Worm (Caenorhabditis elegans) whole organism, dauer: ENCODE measurements around the gene R10F2.5.
"Not testable (repeated sequence)": the region's sequence is repeated elsewhere in the genome, so short reads cannot be mapped to it uniquely, and the experiment has no call there.

Source experiments
- unc-62 ChIP-seq: sonication (generic microtip); optimal IDR thresholded peaks from 2 replicates; lab custom pipeline; 2017; ENCODE audit warnings: missing biosample characterization, missing genetic modification reagents, missing genetic modification characterization

R10F2.5 gene

DNA sequence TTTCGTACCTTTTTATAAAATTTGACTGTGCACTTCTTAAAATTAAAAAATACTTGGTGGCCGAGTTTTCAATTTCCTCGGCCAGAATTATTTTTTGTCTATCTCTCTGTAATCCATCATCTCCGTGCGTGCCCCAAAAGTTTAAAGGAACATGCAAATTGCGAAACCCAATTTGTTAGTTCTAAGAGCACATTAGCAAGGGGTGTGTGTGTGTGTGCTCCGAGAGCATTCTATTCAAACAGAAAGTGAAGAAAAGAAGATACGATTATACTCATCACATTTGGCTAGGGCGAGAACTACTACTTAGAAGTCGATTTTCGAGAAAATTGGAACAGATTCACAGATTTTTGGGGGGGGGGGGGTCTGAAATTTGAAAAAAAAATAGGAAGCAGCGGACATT, 10.5 kb downstream of the R10F2.5 start:
- TF ChIP-seq unc-62 (GFP tag; lab: Kevin White, UChicago) = no peak

- no peak for TF ChIP-seq unc-62 (GFP tag; lab: Kevin White, UChicago)
Observed at ce11 chrIII:2912916-2913315, 11.6 kb downstream of the R10F2.5 start.

DNA sequence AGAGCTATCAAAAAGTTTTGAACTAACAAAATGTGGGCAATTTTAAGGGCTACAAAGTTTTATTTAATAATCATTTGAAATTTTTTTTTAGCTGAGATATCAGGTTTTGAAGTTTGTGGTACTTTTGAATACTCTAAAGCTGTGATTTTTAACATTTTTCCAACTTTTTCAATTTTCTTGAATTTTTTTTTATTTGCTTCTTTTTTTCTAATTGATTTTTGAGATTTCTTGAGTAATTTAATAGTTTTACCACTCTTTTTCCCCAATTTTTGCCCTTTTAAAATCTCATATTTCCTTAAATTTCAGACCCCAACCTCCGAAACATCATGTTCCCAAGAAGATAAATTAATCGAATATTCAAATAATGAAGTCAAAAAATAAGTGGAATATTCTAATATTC, 14.0 kb downstream of the R10F2.5 start, which contains the start of gene cdh-1:
Gene cdh-1 (plus strand): TSS at position 301 of the 400 bp plus-strand sequence.
- TF ChIP-seq unc-62 (GFP tag; lab: Kevin White, UChicago) = no peak

- TF ChIP-seq unc-62 (GFP tag; lab: Kevin White, UChicago) = no peak
Observed at ce11 chrIII:2908859-2909258, 15.7 kb downstream of the R10F2.5 start.

DNA sequence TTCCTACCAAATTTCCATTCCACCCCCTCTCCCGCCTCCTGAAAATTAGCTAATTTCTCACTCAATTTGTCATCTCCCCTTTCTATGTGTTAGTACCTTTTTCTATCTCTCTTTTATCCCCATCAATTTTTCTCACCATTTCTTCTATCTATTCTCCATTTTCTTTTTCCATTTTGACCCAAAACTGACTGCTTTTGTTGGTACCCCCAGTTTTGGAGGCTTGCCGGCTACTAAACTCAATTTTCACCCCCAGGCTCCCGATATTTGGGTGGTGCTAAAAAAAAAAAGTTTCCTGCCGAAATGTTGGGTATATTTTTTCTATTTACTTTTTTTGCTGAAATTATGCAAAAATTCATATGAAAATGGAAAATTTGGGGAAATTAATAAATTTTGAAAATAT, 16.7 kb downstream of the R10F2.5 start:
- no peak for TF ChIP-seq unc-62 (GFP tag; lab: Kevin White, UChicago)

DNA sequence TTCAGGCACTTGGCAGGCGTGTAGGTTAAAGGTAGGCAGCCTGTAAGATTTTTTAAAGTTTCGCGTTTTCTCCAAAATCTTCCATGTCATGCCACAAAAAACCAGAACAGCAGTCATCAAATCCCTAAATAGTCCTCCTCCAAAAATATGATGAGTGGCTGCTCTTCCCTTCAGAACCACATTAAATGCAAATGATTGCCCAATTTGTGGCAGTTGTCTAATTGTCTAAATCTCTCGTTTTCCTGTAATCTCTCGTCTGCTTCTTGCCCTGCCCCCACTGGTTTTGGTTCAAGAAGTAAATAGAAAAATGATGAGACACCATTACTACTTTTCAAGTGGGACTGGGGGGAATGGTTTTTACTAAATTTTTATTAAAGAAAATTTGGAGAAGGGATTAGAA, 20.4 kb downstream of the R10F2.5 start:
- no peak for TF ChIP-seq unc-62 (GFP tag; lab: Kevin White, UChicago)

DNA sequence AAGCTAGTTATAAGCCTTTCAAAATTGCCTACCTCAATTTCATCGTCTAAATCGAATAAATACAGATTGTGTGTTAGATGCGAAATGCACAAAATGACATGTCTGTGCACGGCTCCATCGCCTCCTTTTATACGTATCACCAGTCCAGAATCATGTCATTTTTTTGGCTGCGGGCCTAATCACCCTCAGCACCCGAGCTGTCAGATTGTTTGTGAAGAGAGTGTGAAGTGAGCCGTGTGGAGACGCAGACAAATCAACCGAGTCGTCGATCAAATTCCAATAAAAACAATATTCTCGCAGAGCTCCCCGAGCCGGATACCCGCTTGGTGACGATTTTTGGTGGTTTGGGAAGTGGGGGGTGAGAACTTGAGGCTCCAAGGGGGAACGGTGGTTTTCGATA, 23.4 kb downstream of the R10F2.5 start, which contains the start of gene idpa-1:
Gene idpa-1 (minus strand): TSS at position 101 of the 400 bp plus-strand sequence.
- TF ChIP-seq unc-62 (GFP tag; lab: Kevin White, UChicago) = no peak

ce11 chrIII:2899705-2900104, 24.9 kb downstream of the R10F2.5 start:
- no peak for TF ChIP-seq unc-62 (GFP tag; lab: Kevin White, UChicago)

ce11 chrIII:2891443-2891842, 33.1 kb downstream of the R10F2.5 start, which contains the start of gene F56F11.1:
TSS of gene F56F11.1 (plus strand) at chrIII:2891743.
- no peak for TF ChIP-seq unc-62 (GFP tag; lab: Kevin White, UChicago)

DNA sequence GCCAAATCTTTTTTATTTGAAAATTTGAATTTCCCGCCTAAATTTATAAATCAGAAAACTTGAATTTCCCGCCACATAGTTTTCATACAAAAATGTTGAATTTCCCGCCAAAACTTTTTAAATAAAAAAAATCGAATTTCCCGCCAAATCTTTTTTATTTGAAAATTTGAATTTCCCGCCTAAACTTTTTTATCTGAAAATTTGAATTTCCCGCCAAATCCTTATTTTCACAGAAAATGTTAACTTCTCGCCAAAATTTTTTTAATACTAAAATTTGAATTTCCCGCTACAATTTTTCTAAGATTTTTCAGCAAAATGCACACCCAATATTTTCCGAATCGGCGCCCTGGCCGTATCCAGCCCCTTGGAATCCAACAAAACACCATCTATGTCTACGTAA, 42.6 kb downstream of the R10F2.5 start, which contains the start of gene F56F11.2:
Gene F56F11.2 (plus strand): TSS at position 301 of the 400 bp plus-strand sequence.
- TF ChIP-seq unc-62 (GFP tag; lab: Kevin White, UChicago) = not testable (repeated sequence)

- TF ChIP-seq unc-62 (GFP tag; lab: Kevin White, UChicago) = no peak
Observed at ce11 chrIII:2881117-2881516, 43.4 kb downstream of the R10F2.5 start.

DNA sequence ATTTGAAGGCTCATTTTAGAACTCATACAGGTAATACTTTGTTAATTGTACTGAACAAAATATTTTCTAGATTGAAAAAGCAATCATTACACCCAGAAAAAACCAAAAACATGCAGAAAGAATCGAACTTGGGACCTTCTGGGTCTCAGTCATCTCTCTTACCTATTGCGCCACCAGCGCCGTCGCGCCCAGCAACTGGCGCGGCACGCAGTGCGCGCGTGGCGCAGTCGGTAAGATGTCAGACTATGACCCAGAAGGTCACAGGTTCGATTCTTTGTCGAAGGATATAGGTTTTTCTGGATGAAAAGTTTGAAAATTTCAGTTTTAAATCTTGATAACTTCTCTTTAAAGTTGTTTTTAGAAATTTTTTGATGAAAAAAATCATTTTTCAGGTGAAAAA, 44.9 kb downstream of the R10F2.5 start:
- TF ChIP-seq unc-62 (GFP tag; lab: Kevin White, UChicago) = no peak

DNA sequence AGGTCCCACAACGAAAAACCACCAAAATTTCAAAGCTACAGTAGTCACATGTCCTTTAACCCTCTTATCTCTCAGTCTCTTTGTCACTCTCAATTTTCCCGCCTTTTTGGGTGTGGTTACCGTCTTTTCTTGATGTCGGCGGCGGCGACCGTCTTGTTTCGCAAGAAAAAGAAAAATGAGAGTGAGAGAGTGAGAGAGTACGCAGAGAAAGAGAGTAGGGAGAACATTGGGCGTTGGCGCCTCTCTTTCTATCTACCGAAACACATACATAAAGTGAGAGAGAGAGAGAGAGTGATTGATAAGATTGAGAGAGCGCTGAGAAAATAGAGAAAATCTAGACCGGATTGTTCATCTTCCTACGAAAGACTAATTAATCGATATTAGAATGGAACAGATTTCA, 48.6 kb downstream of the R10F2.5 start:
- no peak for TF ChIP-seq unc-62 (GFP tag; lab: Kevin White, UChicago)

ce11 chrIII:2874144-2874868, 50.3 kb downstream of the R10F2.5 start, which contains the start of gene klf-1:
TSS of gene klf-1 (plus strand) at chrIII:2874818.
- TF ChIP-seq unc-62 (GFP tag; lab: Kevin White, UChicago) = no peak
